Worm (Caenorhabditis elegans) whole organism, L3 larva: ENCODE measurements around the gene gakh-1.

ENCODE experiments used
- ceh-82 ChIP-seq: fragments of 150-350 bp; optimal IDR thresholded peaks from 2 replicates; lab custom pipeline; 2014; ENCODE audit warnings: missing biosample characterization, missing genetic modification characterization
- egl-27 ChIP-seq: sonication (generic microtip); optimal IDR thresholded peaks from 4 replicates; lab custom pipeline; 2017; ENCODE audit warnings: missing biosample characterization, missing genetic modification reagents, missing genetic modification characterization
- elt-3 ChIP-seq, 3 experiments: fragments of 150-350 bp in 1 of 3; sonication (generic microtip) in 2 of 3; optimal IDR thresholded peaks; 2 replicates in 2 of 3; 4 replicates in 1 of 3; lab custom pipeline; 2014 to 2017; ENCODE audit warnings: missing biosample characterization in 3 of 3, missing genetic modification characterization in 3 of 3
- unc-39 ChIP-seq: sonication (generic microtip); optimal IDR thresholded peaks from 4 replicates; lab custom pipeline; 2017; ENCODE audit warnings: missing biosample characterization, missing genetic modification characterization

ce11 chrX:5775804-5776252 lies 6.5 kb upstream of the gakh-1 start:
- TF ChIP-seq elt-3 (tag; optimal IDR thresholded peaks at IDR 0.05; lab: Kevin White, UChicago): no peak
- no peak for TF ChIP-seq egl-27 (tag; lab: Kevin White, UChicago)
- no peak for TF ChIP-seq ceh-82 (tag; lab: Kevin White, UChicago)
- TF ChIP-seq unc-39 (tag; lab: Kevin White, UChicago): no peak
